Worm (Caenorhabditis elegans) whole organism, L4 larva: ENCODE measurements around the gene egl-19.

Experiments used
- ZK546.5 ChIP-seq, 2 experiments: sonication (generic microtip); optimal IDR thresholded peaks; 2 replicates each; lab custom pipeline; 2017; ENCODE audit warnings: missing biosample characterization in 2 of 2, missing genetic modification characterization in 2 of 2
- ama-1 ChIP-seq: fragments of 150-350 bp; optimal IDR thresholded peaks from 2 replicates; lab custom pipeline; 2014; ENCODE audit warnings: inconsistent platforms, mixed read lengths
- ces-1 ChIP-seq: fragments of 150-350 bp; sonication (generic microtip); optimal IDR thresholded peaks from 4 replicates; lab custom pipeline; 2014; ENCODE audit warnings: missing biosample characterization, missing genetic modification reagents, missing genetic modification characterization
- dpl-1 ChIP-seq: fragments of 150-350 bp; optimal IDR thresholded peaks from 2 replicates; lab custom pipeline; 2014; ENCODE audit warnings: missing biosample characterization, missing genetic modification reagents, missing genetic modification characterization
- lin-15B ChIP-seq: fragments of 150-350 bp; sonication (generic microtip); optimal IDR thresholded peaks from 3 replicates; lab custom pipeline; 2014; ENCODE audit warnings: missing biosample characterization, missing genetic modification characterization
- lin-39 ChIP-seq: fragments of 150-350 bp; optimal IDR thresholded peaks from 2 replicates; lab custom pipeline; 2014; ENCODE audit warnings: missing biosample characterization, missing genetic modification reagents, missing genetic modification characterization
- madf-5 ChIP-seq, 2 experiments: fragments of 200-800 bp; sonication (Bioruptor generic); IDR thresholded peaks; 2 replicates each; pipeline ENCODE4 v1.3.6; 2022; ENCODE audit warnings: missing compliant biosample characterization in 2 of 2, missing genetic modification characterization in 2 of 2
- nhr-10 ChIP-seq: fragments of 150-350 bp; optimal IDR thresholded peaks from 2 replicates; lab custom pipeline; 2014; ENCODE audit warnings: missing biosample characterization, missing genetic modification characterization
- nhr-77 ChIP-seq: fragments of 150-350 bp; optimal IDR thresholded peaks from 2 replicates; lab custom pipeline; 2014; ENCODE audit warnings: missing biosample characterization, missing genetic modification characterization
- skn-1 ChIP-seq: fragments of 150-350 bp; optimal IDR thresholded peaks from 2 replicates; lab custom pipeline; 2014; ENCODE audit warnings: missing biosample characterization, missing genetic modification characterization
- snpc-1.2 ChIP-seq: fragments of 200-800 bp; sonication (Bioruptor generic); IDR thresholded peaks from 2 replicates; pipeline ENCODE4 v1.3.6; 2022; ENCODE audit warnings: missing genetic modification reagents, missing genetic modification characterization, missing compliant biosample characterization
- tag-97 ChIP-seq: fragments of 200-800 bp; sonication (Bioruptor generic); IDR thresholded peaks from 2 replicates; pipeline ENCODE4 v1.3.6; 2022; ENCODE audit warnings: missing genetic modification characterization, missing compliant biosample characterization
- unc-130 ChIP-seq: sonication (generic microtip); optimal IDR thresholded peaks from 2 replicates; lab custom pipeline; 2016; ENCODE audit warnings: missing genetic modification reagents, missing genetic modification characterization, missing compliant biosample characterization
- zfp-2 ChIP-seq: sonication (generic microtip); optimal IDR thresholded peaks from 2 replicates; lab custom pipeline; 2016; ENCODE audit warnings: mild to moderate bottlenecking, missing genetic modification characterization, missing compliant biosample characterization

ce11 chrIV:7403422-7403821, 2.0 kb upstream of the egl-19 start:
- TF ChIP-seq lin-15B (tag; lab: Kevin White, UChicago) (no peak), tag-97 (GFP tag; lab: Robert Waterston, UW) (no peak), nhr-77 (tag; lab: Kevin White, UChicago) (no peak), ama-1 (no peak), ces-1 (GFP tag; lab: Kevin White, UChicago) (no peak), skn-1 (tag; lab: Kevin White, UChicago) (no peak), ZK546.5 (tag; optimal IDR thresholded peaks at IDR 0.05; lab: Kevin White, UChicago) (no peak), nhr-10 (tag; lab: Kevin White, UChicago) (no peak), madf-5 (GFP tag; IDR thresholded peaks at IDR 0.05; lab: Robert Waterston, UW) (no peak), snpc-1.2 (GFP tag; lab: Robert Waterston, UW) (no peak), zfp-2 (tag; lab: Kevin White, UChicago) (no peak), dpl-1 (no peak), unc-130 (GFP tag; lab: Kevin White, UChicago) (no peak), lin-39 (no peak)
